Worm (Caenorhabditis elegans) whole organism, mixed stage, embryonic: Measurements from ENCODE around the gene mps-1.

Experiments
- ceh-83 ChIP-seq: fragments of 200-800 bp; sonication (Bioruptor generic); optimal IDR thresholded peaks from 2 replicates; lab custom pipeline; 2018; ENCODE audit warnings: mild to moderate bottlenecking, missing genetic modification characterization, missing compliant biosample characterization
- sem-2 ChIP-seq: fragments of 200-800 bp; sonication (Bioruptor generic); optimal IDR thresholded peaks from 2 replicates; lab custom pipeline; 2018; ENCODE audit warnings: mild to moderate bottlenecking, missing genetic modification characterization, missing compliant biosample characterization

DNA sequence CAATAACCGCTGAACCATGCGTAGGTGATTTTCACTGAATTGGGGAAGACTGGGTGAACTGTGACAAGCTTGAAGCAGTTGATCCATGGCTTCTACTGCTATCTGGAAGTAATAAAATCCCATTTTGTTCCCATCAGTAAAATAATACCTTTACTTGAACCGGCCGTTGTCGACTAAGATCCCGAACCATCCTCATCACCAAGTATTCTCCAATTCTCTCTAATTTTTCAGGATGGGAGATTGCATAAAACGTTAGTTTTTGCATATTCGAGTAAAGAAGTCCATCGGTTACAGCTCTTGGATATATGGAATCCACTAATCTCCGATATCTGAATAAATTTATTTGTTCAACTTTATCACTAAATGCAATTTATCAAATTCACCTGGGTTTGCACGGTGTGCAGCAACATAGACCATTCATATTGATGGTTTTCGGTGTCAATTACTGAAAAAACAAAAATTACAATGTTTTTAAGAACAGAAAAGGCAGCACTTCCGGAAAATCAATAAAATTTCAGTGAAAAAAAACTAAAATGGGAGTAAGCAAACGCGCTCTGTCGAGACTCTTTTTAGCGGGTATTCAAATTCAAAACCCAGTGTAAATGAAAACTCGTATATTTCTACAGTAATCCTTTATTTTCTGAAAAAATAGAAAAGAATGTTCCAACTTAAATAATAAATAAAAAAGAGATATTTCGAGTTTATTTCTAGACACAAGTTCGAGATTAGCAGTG lies 26.7 kb upstream of the mps-1 start, which contains the start of gene efr-3:
- TF ChIP-seq sem-2 (GFP tag; lab: Kevin White, UChicago): no peak
- TF ChIP-seq ceh-83 (GFP tag; lab: Kevin White, UChicago): no peak
